Fruit fly (Drosophila melanogaster) whole organism: Measurements from ENCODE around the gene CG5290.

Experiments used
- CG8478 ChIP-seq: fragments of >200 bp; optimal IDR thresholded peaks from 2 replicates; lab custom pipeline; 2018; ENCODE audit warnings: inconsistent platforms
- Dll ChIP-seq: fragments of >200 bp; optimal IDR thresholded peaks from 2 replicates; lab custom pipeline; 2017
- psq ChIP-seq: fragments of >200 bp; optimal IDR thresholded peaks from 2 replicates; lab custom pipeline; 2017
- usp ChIP-seq: fragments of >200 bp; optimal IDR thresholded peaks from 2 replicates; lab custom pipeline; 2017; ENCODE audit warnings: missing biosample characterization, missing genetic modification characterization, mixed read lengths

DNA sequence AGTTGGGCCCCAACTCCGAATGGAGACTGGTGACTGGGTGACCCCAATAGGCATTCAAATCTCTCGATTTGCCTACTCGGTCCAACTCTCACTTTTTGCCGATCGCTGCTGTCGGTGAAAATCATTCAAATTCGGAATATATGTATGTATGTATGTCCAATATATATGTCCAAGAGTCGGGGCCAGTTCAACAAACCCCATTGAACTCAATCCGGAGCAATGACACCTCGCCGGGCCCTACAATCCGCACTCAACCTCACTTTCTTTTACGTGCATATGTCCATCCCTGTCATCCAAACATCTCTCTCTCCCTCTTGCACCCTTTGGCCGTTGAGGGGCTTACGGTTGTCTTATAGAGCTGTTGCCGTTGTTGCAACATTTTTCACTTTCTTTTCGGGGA lies 22.7 kb upstream of the CG5290 start:
- no peak for TF ChIP-seq usp
- no peak for TF ChIP-seq psq (lab: Kevin White, UChicago)
- no peak for TF ChIP-seq Dll
- TF ChIP-seq CG8478, result no peak
